Fruit fly (Drosophila melanogaster) S2 (cell line): Measurements from ENCODE around the gene CG18249.

Experiments used
- CG8478 ChIP-seq: fragments of >200 bp; optimal IDR thresholded peaks from 2 replicates; lab custom pipeline; 2018
- CTCF ChIP-seq, 2 experiments: fragments of >200 bp; optimal IDR thresholded peaks; 2 replicates each; lab custom pipeline; 2018

CG18249 gene

DNA sequence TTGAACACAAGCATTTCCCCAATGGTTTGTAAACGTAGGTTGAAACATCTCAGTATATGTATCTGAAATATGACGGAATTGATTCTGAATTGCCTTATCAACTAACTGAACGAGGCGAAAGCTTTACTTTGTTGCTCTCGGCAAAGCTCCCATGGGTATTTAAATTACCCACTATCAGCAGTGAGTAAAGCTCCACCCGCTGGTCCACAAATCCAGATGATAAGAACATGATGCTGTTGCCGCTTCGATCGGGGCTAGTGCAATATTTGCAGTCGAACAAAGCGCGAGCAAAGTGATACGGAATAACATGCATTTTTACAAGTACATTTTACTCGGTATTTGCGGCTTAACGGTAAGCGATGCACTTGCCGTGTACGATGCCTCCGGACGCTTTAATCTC lies at the start of gene CG18249:
TSS of gene CG18249 (plus strand) at position 256 of the 400 bp plus-strand sequence.
- no peak for TF ChIP-seq CG8478 (lab: Kevin White, UChicago)
- TF ChIP-seq CTCF (optimal IDR thresholded peaks at IDR 0.05; lab: Kevin White, UChicago): no peak

DNA sequence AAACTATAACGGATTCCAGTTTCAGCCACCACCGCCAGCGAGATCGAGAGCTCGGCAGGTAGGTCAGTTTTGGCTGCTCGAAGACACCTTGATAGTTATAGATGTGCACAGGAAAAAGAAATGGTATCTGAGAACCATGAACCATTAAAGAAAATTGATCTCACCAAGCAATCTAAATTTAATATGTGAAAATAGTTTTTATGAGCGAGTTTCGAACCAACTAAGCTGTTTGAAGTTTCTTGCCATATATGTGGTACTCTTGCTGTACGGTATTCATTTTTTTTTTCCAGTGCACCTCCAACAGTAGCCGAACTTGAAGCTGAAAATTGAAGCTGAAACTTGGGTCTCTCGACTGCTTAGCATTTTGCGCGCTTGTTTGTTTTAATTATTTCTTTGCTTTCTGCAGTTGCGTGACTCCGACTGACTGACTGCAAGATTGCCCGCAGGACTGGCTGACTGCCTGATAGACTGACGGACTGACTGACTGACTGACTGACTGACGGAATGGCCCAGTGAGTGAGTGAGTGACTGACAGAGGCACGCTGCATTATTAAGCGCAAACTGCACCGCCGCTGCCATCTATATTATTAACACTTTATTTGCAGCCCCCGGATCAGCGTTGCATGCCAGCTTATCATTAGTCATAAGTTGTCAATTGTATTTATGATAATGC lies 48.3 kb upstream of the CG18249 start:
- TF ChIP-seq CTCF (optimal IDR thresholded peaks at IDR 0.05; lab: Kevin White, UChicago): no peak
- no peak for TF ChIP-seq CG8478 (lab: Kevin White, UChicago)

DNA sequence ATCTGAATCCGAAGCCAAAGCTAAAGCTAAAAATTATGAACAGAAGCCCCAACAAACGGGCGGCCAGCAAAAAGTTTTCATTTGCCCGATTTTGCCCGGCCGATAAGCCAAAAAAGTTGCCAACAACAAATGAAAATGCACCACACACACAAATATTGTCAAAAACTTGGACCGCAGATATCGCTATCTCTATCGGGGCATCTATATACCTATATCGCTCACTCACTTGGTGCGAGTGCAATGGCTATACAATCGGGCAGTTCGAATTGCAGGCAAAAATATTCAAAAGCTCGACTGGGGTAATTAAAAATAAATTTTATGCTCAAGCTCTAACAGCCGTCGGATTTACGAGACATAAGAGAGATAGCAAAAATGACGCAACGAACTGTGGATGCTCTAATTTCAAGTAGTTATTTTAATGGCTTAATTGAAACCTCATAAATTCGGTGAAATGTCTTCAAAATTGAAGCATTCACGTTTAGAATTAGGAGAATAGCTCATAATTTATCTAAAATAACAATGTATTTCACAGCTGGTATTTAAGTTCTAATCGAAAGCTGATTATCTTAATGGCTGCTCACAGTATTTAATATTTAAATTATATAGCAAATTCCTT lies 43.8 kb upstream of the CG18249 start:
- TF ChIP-seq CG8478 (lab: Kevin White, UChicago): no peak
- no peak for TF ChIP-seq CTCF (optimal IDR thresholded peaks at IDR 0.05; lab: Kevin White, UChicago)

DNA sequence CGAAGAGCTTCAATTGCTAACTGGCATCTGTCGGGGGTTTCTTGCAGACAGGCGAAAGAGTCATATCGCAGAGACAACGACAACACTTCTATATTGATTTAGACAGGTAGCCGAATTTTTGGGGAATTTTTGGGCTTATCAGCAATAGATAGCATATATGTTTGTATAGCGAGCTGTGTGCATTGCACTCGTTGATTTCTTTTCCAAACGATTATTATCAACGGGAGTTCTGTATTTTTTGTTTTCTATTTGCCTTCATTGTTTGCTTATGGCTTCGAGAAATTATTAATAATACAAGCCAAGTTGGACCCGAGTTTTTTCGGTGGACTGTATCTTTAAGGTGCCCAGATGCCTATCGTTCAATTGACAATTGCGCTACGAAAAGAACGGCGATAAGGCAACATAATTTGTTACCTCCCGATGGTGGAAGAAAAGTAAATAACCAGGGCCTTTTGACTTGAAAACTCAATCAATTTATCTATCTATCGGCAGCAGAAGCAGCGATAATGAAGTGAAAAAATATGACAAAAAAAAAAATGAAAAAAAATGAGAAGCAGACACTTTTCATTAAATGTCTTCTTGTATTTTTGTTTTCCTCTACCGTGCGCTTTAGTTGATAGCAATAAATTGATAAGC lies 39.5 kb upstream of the CG18249 start:
- TF ChIP-seq CG8478 (lab: Kevin White, UChicago) (no peak), CTCF (optimal IDR thresholded peaks at IDR 0.05; lab: Kevin White, UChicago) (no peak)

DNA sequence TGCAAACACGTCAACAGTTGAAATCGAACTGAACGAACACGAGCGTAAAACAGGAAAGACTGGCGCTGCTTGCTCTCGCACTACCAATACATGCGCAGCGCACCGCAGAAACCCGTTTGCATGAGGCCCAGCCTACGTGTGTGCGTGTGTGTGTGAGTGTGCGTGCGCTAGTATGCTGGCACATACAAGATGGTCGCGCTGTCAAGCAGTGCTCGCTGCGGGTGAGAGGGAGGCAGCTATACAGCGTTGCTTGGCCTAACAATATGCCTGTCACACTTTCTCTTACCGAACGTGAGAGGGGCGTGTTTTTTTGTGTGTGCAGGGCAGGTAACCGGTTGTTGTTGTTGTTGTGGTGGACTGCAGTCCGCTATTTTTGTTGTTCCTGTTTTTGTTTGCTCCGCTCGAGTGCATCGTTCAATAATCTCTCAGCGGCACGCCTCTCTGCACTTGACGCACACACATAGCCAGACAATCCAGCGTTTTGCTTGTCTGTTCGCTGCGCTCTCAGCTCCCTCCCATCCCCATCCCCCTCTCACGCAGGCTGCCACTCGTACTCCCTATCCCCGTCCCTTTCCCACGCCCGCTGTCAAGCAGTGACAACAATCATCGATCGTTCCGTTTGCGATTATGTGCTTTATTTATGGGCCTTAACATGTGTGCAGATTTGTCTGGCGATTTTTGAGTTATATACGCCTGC lies 38.4 kb upstream of the CG18249 start, which contains the start of gene grn:
TSS of gene grn (minus strand) at position 33 of the 697 bp plus-strand sequence.
- TF ChIP-seq CG8478 (lab: Kevin White, UChicago): peak; percentile 12
- peak; percentile 20 to 65 for TF ChIP-seq CTCF (optimal IDR thresholded peaks at IDR 0.05; lab: Kevin White, UChicago)

DNA sequence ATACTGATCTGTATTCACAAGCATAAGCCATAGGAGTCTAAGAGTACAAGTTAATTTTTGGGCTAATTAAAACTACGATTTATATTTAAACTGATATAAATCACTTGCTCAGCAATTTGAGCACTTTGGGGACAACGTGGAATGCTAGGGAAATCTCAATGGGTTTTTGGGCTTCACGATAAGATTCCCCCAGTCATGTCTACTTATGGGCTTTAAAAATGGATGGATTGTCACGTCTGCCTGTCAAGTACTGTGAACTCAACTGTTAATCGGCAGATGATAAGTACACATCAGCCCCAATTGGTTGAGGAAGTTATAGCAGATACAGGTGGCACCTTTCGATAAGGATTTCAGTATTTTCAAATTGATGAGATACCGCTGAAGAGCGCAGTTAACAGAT lies 36.4 kb upstream of the CG18249 start:
- no peak for TF ChIP-seq CG8478 (lab: Kevin White, UChicago)
- TF ChIP-seq CTCF (optimal IDR thresholded peaks at IDR 0.05; lab: Kevin White, UChicago): no peak

DNA sequence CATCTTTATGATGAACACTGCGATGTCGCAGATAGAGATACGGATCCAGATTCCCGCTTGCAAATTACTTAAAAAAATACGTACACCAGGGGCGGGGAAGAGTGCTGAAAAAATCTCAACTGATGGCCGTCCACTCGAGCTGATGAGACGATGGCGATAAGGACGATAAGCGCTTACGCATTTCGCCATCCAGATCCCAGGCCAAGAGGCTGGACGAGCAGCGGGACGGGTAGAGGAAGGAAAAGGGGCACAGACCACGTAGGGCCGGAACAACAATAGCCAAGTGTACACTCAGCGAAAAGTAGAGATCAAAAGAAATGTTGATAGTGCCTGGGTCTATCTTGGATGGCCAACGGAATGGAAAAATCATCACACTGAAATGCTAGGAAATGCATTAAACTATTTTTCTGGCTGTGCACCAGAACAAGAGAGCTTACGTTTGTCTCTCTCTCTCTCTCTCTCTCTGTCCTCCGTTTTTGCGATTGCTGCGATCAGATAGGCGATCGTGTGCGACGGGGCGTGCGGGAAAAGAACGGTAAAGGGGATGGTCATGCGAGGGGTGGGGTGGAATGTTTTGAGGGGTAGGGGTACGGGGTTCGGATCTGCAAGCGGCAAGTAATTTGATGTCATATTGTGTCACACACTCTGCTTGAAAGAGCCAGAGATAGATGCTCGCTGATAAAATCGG lies 32.4 kb upstream of the CG18249 start:
- TF ChIP-seq CG8478 (lab: Kevin White, UChicago) (no peak), CTCF (optimal IDR thresholded peaks at IDR 0.05; lab: Kevin White, UChicago) (no peak)

DNA sequence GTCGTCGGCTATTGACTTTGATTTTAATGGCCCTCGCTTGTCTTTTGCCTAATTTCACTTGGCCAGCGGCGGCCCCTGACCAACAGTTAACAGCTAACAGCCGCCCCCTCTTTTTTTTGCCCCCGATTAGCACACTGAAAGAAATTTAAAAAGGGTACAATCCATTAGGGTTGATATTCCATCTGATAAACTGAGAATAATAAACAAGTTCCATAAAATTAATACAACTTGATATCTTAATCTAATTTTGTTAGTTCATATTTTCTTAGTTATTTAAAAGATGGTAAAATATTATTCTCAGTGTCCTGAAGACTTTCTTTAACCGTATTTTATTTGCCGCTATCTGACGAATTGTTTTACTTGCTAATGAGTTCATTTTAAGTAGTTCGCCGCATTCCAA lies 30.5 kb upstream of the CG18249 start:
- TF ChIP-seq CTCF (optimal IDR thresholded peaks at IDR 0.05; lab: Kevin White, UChicago) (no peak), CG8478 (lab: Kevin White, UChicago) (no peak)

DNA sequence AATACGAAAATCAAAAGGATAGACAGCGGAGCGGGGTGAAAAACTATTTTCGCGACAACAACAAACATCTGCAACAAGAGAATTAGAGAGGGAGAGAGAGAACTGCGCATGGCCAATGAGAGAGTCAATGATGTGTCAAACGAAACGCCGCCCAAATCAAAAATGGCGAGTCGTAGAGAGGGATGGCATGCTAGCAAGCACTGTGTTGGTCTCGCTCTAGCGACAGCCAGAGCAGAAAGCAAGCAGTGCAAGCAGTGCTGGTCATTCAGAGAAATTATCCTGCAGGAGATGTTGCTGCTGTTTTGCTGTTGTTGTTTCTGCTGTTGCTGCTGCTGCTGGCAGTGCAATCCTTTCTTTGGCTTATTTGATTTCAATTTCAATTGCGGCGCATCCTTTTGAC lies 29.1 kb upstream of the CG18249 start:
- TF ChIP-seq CTCF (optimal IDR thresholded peaks at IDR 0.05; lab: Kevin White, UChicago) (peak; percentile 47 to 54), CG8478 (lab: Kevin White, UChicago) (peak; percentile 55)

DNA sequence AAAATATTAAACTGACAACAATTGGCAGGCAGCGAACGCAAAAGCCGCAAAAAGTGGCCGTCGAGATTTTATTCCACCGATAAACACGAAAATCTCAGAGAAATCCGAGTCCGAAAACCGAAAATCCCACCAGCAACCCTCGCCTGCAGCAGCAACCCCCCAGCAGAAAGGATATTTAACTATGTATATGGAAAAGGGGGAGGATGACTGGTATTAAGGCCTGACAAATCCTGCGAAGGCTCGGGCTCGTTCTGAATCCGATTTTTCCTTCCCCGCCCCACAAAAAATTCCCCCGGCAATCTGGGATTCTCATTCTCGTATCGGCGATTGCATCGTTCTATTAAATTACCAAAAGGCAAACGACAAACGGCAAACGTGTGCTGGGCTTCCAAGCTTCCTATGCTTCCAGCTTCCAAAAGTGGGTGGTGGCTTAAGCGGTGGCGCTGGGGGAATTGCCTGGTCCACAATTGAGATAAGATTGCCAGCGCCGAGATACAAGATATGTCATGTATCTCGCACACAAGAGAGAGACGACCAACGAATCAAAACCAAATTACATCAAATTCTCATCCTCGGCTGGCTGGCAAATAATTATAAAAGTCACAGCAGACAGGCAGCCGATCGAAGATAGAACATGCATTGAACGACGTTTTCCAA lies 27.6 kb upstream of the CG18249 start:
- TF ChIP-seq CG8478 (lab: Kevin White, UChicago) (no peak), CTCF (optimal IDR thresholded peaks at IDR 0.05; lab: Kevin White, UChicago) (no peak)

DNA sequence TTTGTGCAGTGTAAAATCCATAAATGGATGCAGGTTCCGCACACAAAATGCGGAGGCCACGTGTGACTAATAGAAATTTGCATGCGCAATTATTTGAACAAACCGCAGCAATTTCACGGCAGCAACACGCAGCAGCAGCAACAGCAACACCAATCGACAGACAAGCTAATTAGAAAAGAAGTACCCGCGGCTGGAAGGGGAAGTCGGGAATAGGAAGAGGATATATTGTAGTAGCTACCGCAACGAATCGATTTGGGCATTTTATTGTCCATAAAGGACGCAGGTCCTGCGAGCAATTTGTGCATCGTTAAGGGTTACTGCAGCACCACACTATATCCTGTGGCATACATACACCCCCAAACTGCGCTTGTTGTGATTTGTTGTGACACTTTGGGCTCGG lies 26.8 kb upstream of the CG18249 start:
- TF ChIP-seq CTCF (optimal IDR thresholded peaks at IDR 0.05; lab: Kevin White, UChicago): no peak
- no peak for TF ChIP-seq CG8478 (lab: Kevin White, UChicago)

DNA sequence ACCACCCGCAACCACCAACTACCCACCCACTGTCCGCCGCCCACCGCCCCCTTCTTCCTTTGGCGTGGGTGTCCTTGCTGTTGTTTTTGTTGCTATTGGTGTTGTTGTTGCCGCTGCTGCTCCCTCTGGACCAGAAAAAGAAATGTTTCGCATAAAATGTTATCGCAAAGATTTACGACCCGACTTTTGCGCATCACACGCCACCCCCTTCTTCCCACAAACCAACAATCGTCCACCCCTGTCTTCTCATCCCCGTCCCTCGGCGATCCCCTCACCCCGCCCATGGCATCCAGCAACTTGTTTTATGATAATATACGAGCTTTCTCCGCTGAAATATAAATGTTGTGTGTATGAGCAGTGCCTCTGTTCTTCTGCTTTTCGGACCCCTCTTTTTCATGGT lies 24.9 kb upstream of the CG18249 start:
- TF ChIP-seq CG8478 (lab: Kevin White, UChicago): no peak
- no peak for TF ChIP-seq CTCF (optimal IDR thresholded peaks at IDR 0.05; lab: Kevin White, UChicago)

DNA sequence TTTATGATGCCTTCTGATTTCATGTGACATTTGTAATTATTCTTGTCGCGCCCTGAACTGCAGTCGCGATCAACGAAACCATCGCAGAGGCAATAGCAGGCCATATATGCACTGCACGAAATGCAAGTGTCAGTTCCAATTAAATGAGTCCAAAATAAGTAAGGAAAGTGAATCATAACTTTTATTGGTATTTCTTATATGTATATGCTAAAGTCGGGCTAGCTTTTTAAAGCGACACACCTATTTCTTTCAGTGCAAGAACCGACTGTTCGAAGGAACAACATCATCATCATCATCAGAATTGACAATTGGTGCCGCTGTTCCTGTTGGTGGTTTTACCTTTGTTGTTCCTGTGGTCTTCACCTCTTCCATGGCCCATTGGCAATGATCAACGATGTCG lies 22.8 kb upstream of the CG18249 start:
- no peak for TF ChIP-seq CTCF (optimal IDR thresholded peaks at IDR 0.05; lab: Kevin White, UChicago)
- no peak for TF ChIP-seq CG8478 (lab: Kevin White, UChicago)

DNA sequence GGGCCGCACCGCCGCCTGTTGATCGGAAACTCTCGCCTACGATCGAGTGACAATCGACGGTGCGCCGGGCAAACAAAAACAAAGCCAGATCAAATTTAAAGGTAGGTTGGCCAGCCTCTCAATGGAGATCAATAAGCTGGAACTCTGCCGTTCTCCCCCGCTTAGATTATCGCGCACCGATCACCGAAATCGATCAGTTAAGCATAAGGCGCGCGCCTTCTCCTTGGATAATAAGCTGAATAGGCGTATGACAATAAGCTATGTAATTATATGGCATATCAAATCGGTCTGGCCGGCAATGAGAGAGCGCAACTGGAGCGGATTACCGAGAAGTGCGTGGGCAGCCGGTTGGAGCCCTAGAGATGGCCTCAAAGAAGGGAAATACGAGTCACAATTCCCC lies 21.6 kb upstream of the CG18249 start:
- no peak for TF ChIP-seq CTCF (optimal IDR thresholded peaks at IDR 0.05; lab: Kevin White, UChicago)
- no peak for TF ChIP-seq CG8478 (lab: Kevin White, UChicago)
